Worm (Caenorhabditis elegans) whole organism, early embryonic: Measurements from ENCODE around the gene nhr-67.

ENCODE experiments used
- B0310.2 ChIP-seq: sonication (generic microtip); optimal IDR thresholded peaks from 2 replicates; lab custom pipeline; 2016; ENCODE audit warnings: mild to moderate bottlenecking, missing genetic modification characterization, missing compliant biosample characterization
- F13C5.2 ChIP-seq: sonication (generic microtip); optimal IDR thresholded peaks from 2 replicates; lab custom pipeline; 2017; ENCODE audit warnings: mild to moderate bottlenecking, missing genetic modification characterization, inconsistent platforms, missing compliant biosample characterization
- aly-1 ChIP-seq: sonication (generic microtip); optimal IDR thresholded peaks from 2 replicates; lab custom pipeline; 2016; ENCODE audit warnings: missing genetic modification characterization, missing compliant biosample characterization
- ama-1 ChIP-seq: fragments of 150-350 bp; optimal IDR thresholded peaks from 2 replicates; lab custom pipeline; 2014
- ceh-13 ChIP-seq: fragments of 200-800 bp; sonication (Bioruptor generic); optimal IDR thresholded peaks from 2 replicates; lab custom pipeline; 2018; ENCODE audit warnings: mild to moderate bottlenecking, missing genetic modification characterization, missing compliant biosample characterization
- ceh-36 ChIP-seq: sonication (generic microtip); optimal IDR thresholded peaks from 2 replicates; lab custom pipeline; 2016; ENCODE audit warnings: missing genetic modification characterization, inconsistent platforms, missing compliant biosample characterization
- ets-7 ChIP-seq: sonication (generic microtip); optimal IDR thresholded peaks from 2 replicates; lab custom pipeline; 2016; ENCODE audit warnings: missing genotype, missing genetic modification characterization, missing compliant biosample characterization
- flt-1 ChIP-seq: fragments of 200-800 bp; sonication (Bioruptor generic); IDR thresholded peaks from 2 replicates; pipeline ENCODE4 v1.3.6; 2022; ENCODE audit warnings: missing genetic modification characterization, missing compliant biosample characterization
- hmbx-1 ChIP-seq: sonication (generic microtip); optimal IDR thresholded peaks from 2 replicates; lab custom pipeline; 2016; ENCODE audit warnings: mild to moderate bottlenecking, missing genetic modification characterization, missing compliant biosample characterization
- hmg-4 ChIP-seq: fragments of 200-800 bp; sonication (Bioruptor generic); optimal IDR thresholded peaks from 2 replicates; lab custom pipeline; 2018; ENCODE audit warnings: mild to moderate bottlenecking, missing genetic modification characterization, missing compliant biosample characterization
- hnd-1 ChIP-seq: sonication (generic microtip); optimal IDR thresholded peaks from 2 replicates; lab custom pipeline; 2016; ENCODE audit warnings: missing genetic modification characterization, missing compliant biosample characterization
- pes-1 ChIP-seq: fragments of 200-800 bp; sonication (Bioruptor generic); IDR thresholded peaks from 2 replicates; pipeline ENCODE4 v1.3.6; 2022; ENCODE audit warnings: missing genetic modification reagents, missing genetic modification characterization, missing compliant biosample characterization
- scrt-1 ChIP-seq: fragments of 200-800 bp; sonication (Bioruptor generic); IDR thresholded peaks from 2 replicates; pipeline ENCODE4 v1.3.6; 2022; ENCODE audit warnings: missing genetic modification characterization, missing compliant biosample characterization
- sea-1 ChIP-seq: fragments of 200-800 bp; sonication (Bioruptor generic); conservative IDR thresholded peaks from 2 replicates; pipeline ENCODE4 v1.3.6; 2022; ENCODE audit warnings: missing genetic modification characterization, missing compliant biosample characterization
- tbx-11 ChIP-seq: fragments of 200-800 bp; sonication (Bioruptor generic); IDR thresholded peaks from 2 replicates; pipeline ENCODE4 v1.3.6; 2022; ENCODE audit warnings: missing genetic modification characterization, missing compliant biosample characterization
- tbx-37 ChIP-seq: fragments of 200-800 bp; sonication (Bioruptor generic); conservative IDR thresholded peaks from 2 replicates; pipeline ENCODE4 v1.3.6; 2022; ENCODE audit warnings: missing genetic modification reagents, missing genetic modification characterization, missing compliant biosample characterization
- tra-4 ChIP-seq: sonication (generic microtip); optimal IDR thresholded peaks from 2 replicates; lab custom pipeline; 2017; ENCODE audit warnings: missing genetic modification characterization, missing compliant biosample characterization

nhr-67 gene

DNA sequence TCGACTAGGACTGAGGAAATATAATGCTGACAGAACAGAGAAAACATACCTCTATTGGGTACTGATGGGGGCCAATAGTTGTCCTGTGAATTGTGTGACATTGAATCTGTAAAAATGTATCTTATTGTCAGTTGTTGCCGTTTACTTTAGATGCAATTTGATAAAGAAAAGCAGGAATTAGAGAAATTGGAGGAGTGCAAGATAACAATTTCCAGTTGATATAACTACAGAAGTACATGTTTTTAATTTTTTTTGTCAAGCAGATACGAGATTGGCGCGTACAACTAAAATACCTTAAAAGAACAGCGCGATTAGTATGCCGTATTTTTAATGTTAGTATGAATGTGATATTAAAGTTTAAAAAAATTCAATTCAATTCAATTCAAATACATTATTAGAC, 48.5 kb downstream of the nhr-67 start, which contains the start of gene zip-6:
TSS of gene zip-6 (minus strand) at position 101 of the 400 bp plus-strand sequence.
- TF ChIP-seq ceh-36 (tag; lab: Kevin White, UChicago) (no peak), sea-1 (GFP tag; lab: Robert Waterston, UW) (no peak), F13C5.2 (tag; lab: Kevin White, UChicago) (no peak), scrt-1 (no peak), pes-1 (GFP tag; lab: Robert Waterston, UW) (no peak), tbx-37 (GFP tag; lab: Robert Waterston, UW) (no peak), ets-7 (tag; lab: Kevin White, UChicago) (no peak), B0310.2 (no peak), tbx-11 (GFP tag; lab: Robert Waterston, UW) (no peak), ama-1 (lab: Kevin White, UChicago) (no peak), hmg-4 (GFP tag; lab: Kevin White, UChicago) (no peak), tra-4 (tag; lab: Kevin White, UChicago) (no peak), aly-1 (no peak), hmbx-1 (no peak), flt-1 (no peak)

DNA sequence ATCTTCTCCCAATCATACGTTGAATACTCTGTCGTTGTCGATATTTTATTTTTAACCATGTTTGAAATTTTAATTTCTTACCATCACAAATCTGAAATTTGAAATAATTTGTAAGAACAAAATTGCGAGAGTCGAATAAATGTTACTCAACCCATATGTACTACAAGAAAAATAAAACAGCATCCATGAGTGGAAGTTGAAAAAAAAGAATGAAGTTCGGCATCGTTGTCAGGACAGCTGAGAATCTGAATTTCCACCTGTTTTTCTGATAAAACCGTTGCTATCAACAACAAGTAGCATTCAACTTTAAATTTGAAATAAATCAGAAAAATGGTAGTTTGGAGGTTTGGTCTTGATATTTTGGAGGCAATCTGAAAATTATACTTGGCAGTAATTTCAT, 54.3 kb downstream of the nhr-67 start, which contains the start of gene C29F4.3:
TSS of gene C29F4.3 (minus strand) at position 101 of the 400 bp plus-strand sequence.
- TF ChIP-seq hnd-1 (tag; lab: Kevin White, UChicago) (no peak), ama-1 (lab: Kevin White, UChicago) (no peak), tbx-11 (GFP tag; lab: Robert Waterston, UW) (no peak), B0310.2 (no peak), flt-1 (no peak), hmbx-1 (no peak), hmg-4 (GFP tag; lab: Kevin White, UChicago) (no peak), sea-1 (GFP tag; lab: Robert Waterston, UW) (no peak), aly-1 (no peak), pes-1 (GFP tag; lab: Robert Waterston, UW) (no peak), ceh-13 (GFP tag; lab: Kevin White, UChicago) (no peak)
